Worm (Caenorhabditis elegans) whole organism, L3 larva: ENCODE measurements around the gene daf-12.

Source experiments
- R02D3.7 ChIP-seq: fragments of 150-350 bp; optimal IDR thresholded peaks from 2 replicates; lab custom pipeline; 2014; ENCODE audit warnings: missing biosample characterization, missing genetic modification characterization
- ZK546.5 ChIP-seq: sonication (generic microtip); optimal IDR thresholded peaks from 2 replicates; lab custom pipeline; 2017; ENCODE audit warnings: missing biosample characterization, missing genetic modification characterization
- aly-2 ChIP-seq: fragments of 150-350 bp; optimal IDR thresholded peaks from 2 replicates; lab custom pipeline; 2014; ENCODE audit warnings: missing biosample characterization, missing genetic modification characterization
- ama-1 ChIP-seq: fragments of 150-350 bp; optimal IDR thresholded peaks from 2 replicates; lab custom pipeline; 2018
- ceh-16 ChIP-seq: sonication (generic microtip); optimal IDR thresholded peaks from 2 replicates; lab custom pipeline; 2017; ENCODE audit warnings: missing biosample characterization, missing genetic modification characterization
- ceh-28 ChIP-seq: fragments of 150-350 bp; optimal IDR thresholded peaks from 2 replicates; lab custom pipeline; 2014; ENCODE audit warnings: missing biosample characterization, missing genetic modification reagents, missing genetic modification characterization
- ceh-9 ChIP-seq: sonication (generic microtip); optimal IDR thresholded peaks from 2 replicates; lab custom pipeline; 2018; ENCODE audit warnings: missing biosample characterization, missing genetic modification characterization
- egl-27 ChIP-seq: sonication (generic microtip); optimal IDR thresholded peaks from 4 replicates; lab custom pipeline; 2017; ENCODE audit warnings: missing biosample characterization, missing genetic modification reagents, missing genetic modification characterization
- egl-5 ChIP-seq: fragments of 150-350 bp; optimal IDR thresholded peaks from 2 replicates; lab custom pipeline; 2017; ENCODE audit warnings: missing biosample characterization, missing genetic modification reagents, missing genetic modification characterization, inconsistent platforms
- elt-1 ChIP-seq: fragments of 150-350 bp; optimal IDR thresholded peaks from 2 replicates; lab custom pipeline; 2014; ENCODE audit warnings: missing biosample characterization, missing genetic modification characterization
- elt-2 ChIP-seq: sonication (generic microtip); optimal IDR thresholded peaks from 2 replicates; lab custom pipeline; 2016; ENCODE audit warnings: missing genetic modification reagents, mild to moderate bottlenecking, missing genetic modification characterization, missing compliant biosample characterization
- elt-3 ChIP-seq, 3 experiments: fragments of 150-350 bp in 1 of 3; sonication (generic microtip) in 2 of 3; optimal IDR thresholded peaks; 2 replicates in 2 of 3; 4 replicates in 1 of 3; lab custom pipeline; 2014 to 2017; ENCODE audit warnings: missing biosample characterization in 3 of 3, missing genetic modification characterization in 3 of 3
- fkh-10 ChIP-seq: sonication (generic microtip); optimal IDR thresholded peaks from 2 replicates; lab custom pipeline; 2017; ENCODE audit warnings: missing biosample characterization, missing genetic modification reagents, missing genetic modification characterization
- fkh-2 ChIP-seq: fragments of 150-350 bp; optimal IDR thresholded peaks from 2 replicates; lab custom pipeline; 2014; ENCODE audit warnings: missing biosample characterization, missing genetic modification reagents, missing genetic modification characterization
- fos-1 ChIP-seq: fragments of 150-350 bp; optimal IDR thresholded peaks from 2 replicates; lab custom pipeline; 2014; ENCODE audit warnings: missing biosample characterization, missing genetic modification characterization
- hmg-11 ChIP-seq: sonication (generic microtip); optimal IDR thresholded peaks from 2 replicates; lab custom pipeline; 2016; ENCODE audit warnings: missing genetic modification characterization, missing compliant biosample characterization
- jun-1 ChIP-seq: fragments of 150-350 bp; optimal IDR thresholded peaks from 2 replicates; lab custom pipeline; 2014; ENCODE audit warnings: missing biosample characterization, missing genetic modification reagents, missing genetic modification characterization
- lin-39 ChIP-seq: fragments of 150-350 bp; optimal IDR thresholded peaks from 2 replicates; lab custom pipeline; 2018; ENCODE audit warnings: missing biosample characterization, missing genetic modification reagents, missing genetic modification characterization
- lsy-12 ChIP-seq: sonication (generic microtip); optimal IDR thresholded peaks from 2 replicates; lab custom pipeline; 2016; ENCODE audit warnings: mild to moderate bottlenecking, missing genetic modification characterization, missing compliant biosample characterization
- mdl-1 ChIP-seq: fragments of 150-350 bp; optimal IDR thresholded peaks from 2 replicates; lab custom pipeline; 2014; ENCODE audit warnings: missing biosample characterization, missing genetic modification characterization
- mml-1 ChIP-seq: fragments of 150-350 bp; sonication (generic microtip); optimal IDR thresholded peaks from 3 replicates; lab custom pipeline; 2014; ENCODE audit warnings: missing biosample characterization, missing genetic modification characterization
- nfya-1 ChIP-seq: sonication (generic microtip); optimal IDR thresholded peaks from 2 replicates; lab custom pipeline; 2017; ENCODE audit warnings: missing genetic modification characterization, mild to moderate bottlenecking, missing compliant biosample characterization, antibody characterized with exemption, moderate library complexity; ENCODE audit not compliant: insufficient read depth
- nhr-11 ChIP-seq: fragments of 150-350 bp; optimal IDR thresholded peaks from 2 replicates; lab custom pipeline; 2014; ENCODE audit warnings: missing biosample characterization, missing genetic modification characterization
- nhr-12 ChIP-seq: fragments of 150-350 bp; optimal IDR thresholded peaks from 2 replicates; lab custom pipeline; 2014; ENCODE audit warnings: missing biosample characterization, missing genetic modification characterization
- nhr-23 ChIP-seq: fragments of 150-350 bp; optimal IDR thresholded peaks from 2 replicates; lab custom pipeline; 2014; ENCODE audit warnings: missing biosample characterization, missing genetic modification reagents, missing genetic modification characterization
- nhr-25 ChIP-seq: sonication (generic microtip); optimal IDR thresholded peaks from 2 replicates; lab custom pipeline; 2017; ENCODE audit warnings: missing biosample characterization, missing genetic modification characterization
- nhr-28 ChIP-seq: fragments of 150-350 bp; optimal IDR thresholded peaks from 2 replicates; lab custom pipeline; 2014; ENCODE audit warnings: missing biosample characterization, missing genetic modification characterization
- nhr-43 ChIP-seq: sonication (generic microtip); optimal IDR thresholded peaks from 2 replicates; lab custom pipeline; 2016; ENCODE audit warnings: mild to moderate bottlenecking, missing genetic modification characterization, missing compliant biosample characterization; ENCODE audit not compliant: poor library complexity, severe bottlenecking
- nhr-77 ChIP-seq: fragments of 150-350 bp; optimal IDR thresholded peaks from 2 replicates; lab custom pipeline; 2014; ENCODE audit warnings: missing biosample characterization, missing genetic modification characterization
- sea-2 ChIP-seq: fragments of 150-350 bp; sonication (generic microtip); optimal IDR thresholded peaks from 4 replicates; lab custom pipeline; 2014; ENCODE audit warnings: missing biosample characterization, missing genetic modification reagents, missing genetic modification characterization
- skn-1 ChIP-seq: fragments of 150-350 bp; optimal IDR thresholded peaks from 2 replicates; lab custom pipeline; 2014; ENCODE audit warnings: missing biosample characterization, missing genetic modification characterization
- ztf-11 ChIP-seq: fragments of 150-350 bp; optimal IDR thresholded peaks from 2 replicates; lab custom pipeline; 2014; ENCODE audit warnings: missing biosample characterization, missing genetic modification characterization
- ztf-4 ChIP-seq: fragments of 150-350 bp; optimal IDR thresholded peaks from 2 replicates; lab custom pipeline; 2014; ENCODE audit warnings: missing biosample characterization, missing genetic modification characterization

Gene daf-12

DNA sequence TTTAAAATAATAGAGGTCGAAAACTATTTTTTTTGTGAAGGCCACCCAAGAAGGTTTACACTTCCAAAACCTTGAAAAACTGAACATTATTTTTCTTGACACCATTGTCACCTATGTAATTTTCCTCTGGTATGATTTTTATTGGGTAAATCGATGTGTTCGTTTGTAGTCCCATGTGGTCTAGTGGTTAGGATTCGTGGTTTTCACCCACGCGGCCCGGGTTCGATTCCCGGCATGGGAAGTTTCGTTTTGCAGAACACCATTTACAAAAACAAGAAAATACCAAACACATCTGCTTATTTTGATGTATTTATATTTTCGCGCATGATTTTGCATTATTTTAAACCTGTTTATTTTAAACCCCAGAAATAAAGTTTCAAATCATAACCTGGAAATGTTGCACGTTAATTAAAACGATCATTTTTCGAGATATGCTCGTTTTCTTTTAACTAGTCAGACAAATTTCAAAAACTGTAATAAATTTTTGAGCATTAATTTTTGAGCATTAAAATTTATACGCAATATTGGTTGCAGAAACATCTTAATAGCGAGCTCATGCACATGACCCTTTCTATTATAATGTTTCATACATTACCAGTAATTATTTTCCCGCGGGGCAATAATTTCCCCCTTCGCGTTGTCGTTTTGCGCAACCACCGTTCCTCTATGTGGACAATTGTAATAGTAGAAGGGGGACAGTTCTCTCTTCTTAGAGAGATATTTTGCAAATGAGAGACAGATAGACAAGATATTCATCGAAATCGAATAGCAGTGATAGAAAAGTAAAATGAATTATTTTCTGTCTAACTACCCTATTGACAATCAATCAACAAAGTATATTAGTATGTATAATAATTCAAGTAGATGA, 31.9 kb downstream of the daf-12 start:
- TF ChIP-seq elt-3 (tag; optimal IDR thresholded peaks at IDR 0.05; lab: Kevin White, UChicago) (no peak), hmg-11 (tag; lab: Kevin White, UChicago) (peak; percentile 8), fos-1 (tag; lab: Kevin White, UChicago) (no peak), nhr-11 (tag; lab: Kevin White, UChicago) (no peak), nhr-25 (peak; percentile 70), mdl-1 (tag; lab: Kevin White, UChicago) (no peak), nhr-43 (tag; lab: Kevin White, UChicago) (peak; percentile 65), ceh-28 (peak; percentile 62), jun-1 (tag; lab: Kevin White, UChicago) (peak; percentile 23), lsy-12 (tag; lab: Kevin White, UChicago) (peak; percentile 39), nhr-23 (tag; lab: Kevin White, UChicago) (peak; percentile 81)

DNA sequence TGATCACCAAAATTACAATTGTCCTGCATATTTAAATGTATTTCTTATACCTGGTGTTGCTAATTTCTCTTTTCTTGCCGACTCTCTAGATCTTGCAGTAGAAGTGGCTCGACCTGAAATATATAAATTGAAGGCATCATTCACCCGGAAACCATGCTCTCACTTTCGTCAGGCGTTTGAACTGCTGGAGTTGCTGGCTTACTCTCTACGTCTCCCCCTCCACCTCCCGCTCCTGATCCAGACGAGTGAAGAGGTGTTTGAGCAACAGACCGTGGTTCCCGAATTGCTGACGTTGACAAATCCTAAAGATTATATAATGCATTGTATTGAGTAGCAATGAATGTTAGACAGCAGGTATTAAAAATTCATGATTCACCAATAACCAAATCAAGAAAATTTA, 34.5 kb downstream of the daf-12 start:
- TF ChIP-seq jun-1 (tag; lab: Kevin White, UChicago) = no peak
- TF ChIP-seq ceh-16 = no peak
- TF ChIP-seq, all 47 proteins: peak for 0

DNA sequence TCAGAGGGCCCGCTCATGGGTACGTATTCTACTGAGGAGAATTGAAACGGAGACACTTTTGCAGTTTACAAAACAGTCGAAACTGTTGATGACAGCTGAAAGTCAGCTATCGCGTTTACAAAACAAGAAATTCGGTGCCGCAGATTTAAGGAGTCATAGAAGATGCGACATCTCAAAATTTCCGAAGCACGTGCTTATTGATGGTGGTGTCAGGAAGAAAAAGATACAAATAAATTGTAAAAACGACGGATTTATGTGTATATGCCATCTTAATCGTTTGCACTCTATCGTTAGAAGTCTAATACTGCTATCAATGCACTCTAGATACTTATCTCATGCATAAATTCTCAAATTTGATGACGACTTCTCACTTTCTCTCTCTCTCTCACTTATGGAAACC, 38.5 kb downstream of the daf-12 start, which contains the start of gene F13E6.2:
F13E6.2 (minus strand) TSS at position 101 of the 400 bp plus-strand sequence.
- TF ChIP-seq egl-27 (tag; lab: Kevin White, UChicago) (no peak), fkh-2 (tag; lab: Kevin White, UChicago) (no peak), nhr-12 (tag; lab: Kevin White, UChicago) (no peak)

DNA sequence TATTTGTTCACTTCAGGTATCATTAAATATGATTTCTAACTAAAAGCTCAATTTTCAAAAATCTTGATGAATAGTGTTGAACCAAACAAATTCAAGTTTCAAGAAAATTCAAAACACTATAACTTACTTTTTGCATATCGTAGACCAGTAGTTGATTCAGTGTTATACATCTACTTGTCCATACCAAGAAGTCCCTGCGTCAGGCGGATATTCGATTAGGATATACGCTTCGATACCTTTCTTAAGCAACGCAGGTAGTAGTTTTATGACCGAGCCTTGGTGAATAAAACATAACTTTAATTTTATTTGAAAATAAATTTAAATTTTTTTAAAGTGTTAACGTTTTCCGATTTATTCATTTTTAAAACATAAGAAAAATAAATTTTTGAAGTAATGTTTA, 39.7 kb downstream of the daf-12 start:
- no peak for TF ChIP-seq ZK546.5 (tag; lab: Kevin White, UChicago)
- TF ChIP-seq skn-1 (tag; lab: Kevin White, UChicago) = no peak
- TF ChIP-seq sea-2 = no peak
- TF ChIP-seq nfya-1 (tag; lab: Kevin White, UChicago) = no peak
- peak; percentile 18 for TF ChIP-seq nhr-43 (tag; lab: Kevin White, UChicago)
- TF ChIP-seq ztf-11 = no peak
- TF ChIP-seq ceh-9 (tag; lab: Kevin White, UChicago) = no peak
- no peak for TF ChIP-seq nhr-77
- no peak for TF ChIP-seq R02D3.7 (tag; lab: Kevin White, UChicago)
- TF ChIP-seq mml-1 (tag; lab: Kevin White, UChicago) = no peak
- TF ChIP-seq jun-1 (tag; lab: Kevin White, UChicago) = no peak
- TF ChIP-seq elt-2 (tag; lab: Kevin White, UChicago) = no peak
- peak; percentile 26 for TF ChIP-seq ama-1 (lab: Kevin White, UChicago)
- no peak for TF ChIP-seq fkh-10 (GFP tag; lab: Kevin White, UChicago)
- no peak for TF ChIP-seq elt-1 (tag; lab: Kevin White, UChicago)
- no peak for TF ChIP-seq hmg-11 (tag; lab: Kevin White, UChicago)

DNA sequence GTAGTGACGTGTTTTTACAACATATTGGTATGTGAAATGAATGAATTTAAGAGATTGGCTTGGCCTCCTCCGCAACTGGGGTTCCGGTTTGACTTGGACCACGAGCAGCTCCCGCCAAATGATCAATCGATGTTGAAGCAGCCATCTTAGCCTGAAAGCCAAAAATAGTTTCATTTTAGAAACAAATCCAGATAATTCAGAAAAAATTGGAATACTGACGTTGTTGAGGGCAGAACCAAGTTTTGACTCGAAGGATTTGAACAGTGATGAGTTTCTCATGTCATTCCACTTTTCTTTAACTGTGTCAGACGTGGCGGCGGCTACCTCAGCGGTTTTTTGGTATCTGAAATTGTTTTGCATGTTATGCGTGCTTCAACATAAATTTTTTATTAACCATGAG, 40.2 kb downstream of the daf-12 start:
- TF ChIP-seq mdl-1 (tag; lab: Kevin White, UChicago) = no peak
- no peak for TF ChIP-seq aly-2 (tag; lab: Kevin White, UChicago)
- TF ChIP-seq skn-1 (tag; lab: Kevin White, UChicago) = no peak
- no peak for TF ChIP-seq egl-5
- TF ChIP-seq ceh-28 = no peak
- TF ChIP-seq fkh-2 (tag; lab: Kevin White, UChicago) = no peak
- no peak for TF ChIP-seq nhr-77
- no peak for TF ChIP-seq ztf-4 (tag; lab: Kevin White, UChicago)
- TF ChIP-seq ama-1 (lab: Kevin White, UChicago) = no peak
- TF ChIP-seq lin-39 (tag; lab: Kevin White, UChicago) = no peak
- TF ChIP-seq nhr-28 (tag; lab: Kevin White, UChicago) = no peak
